Fruit fly (Drosophila melanogaster) whole organism, embryonic: ENCODE results near the gene yl.

ENCODE experiments used
- amos ChIP-seq: fragments of 200-800 bp; sonication (Bioruptor generic); IDR thresholded peaks from 2 replicates; pipeline ENCODE4 v1.3.6; 2022; ENCODE audit warnings: missing biosample characterization, missing genetic modification characterization; ENCODE audit not compliant: partially characterized antibody
- dmrt99B ChIP-seq: fragments of 200-800 bp; sonication (Bioruptor generic); optimal IDR thresholded peaks from 2 replicates; lab custom pipeline; 2018; ENCODE audit warnings: missing biosample characterization, mild to moderate bottlenecking, missing genetic modification characterization, moderate library complexity

DNA sequence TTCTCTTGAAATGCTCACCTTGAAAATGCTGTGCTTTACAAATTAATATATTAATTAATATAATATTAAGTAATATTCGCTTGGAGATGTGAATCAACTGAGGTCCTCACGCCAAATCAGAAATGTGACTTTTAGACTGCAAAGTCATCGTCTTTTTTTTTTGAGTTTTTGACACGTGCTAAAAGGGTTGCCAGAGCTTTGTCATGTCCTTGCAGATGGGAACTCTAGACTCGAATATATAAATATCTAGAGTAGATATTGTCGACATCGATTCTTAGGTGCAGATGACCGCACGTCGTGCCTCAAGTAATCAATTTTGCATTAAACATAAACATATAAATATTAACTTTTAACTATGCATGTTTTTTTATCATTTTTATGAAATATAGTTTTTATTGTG, 20.5 kb upstream of the yl start, which contains the start of gene betaNACtes1:
- no peak for TF ChIP-seq dmrt99B
- no peak for TF ChIP-seq amos (GFP tag; lab: Robert Waterston, UW)
